Worm (Caenorhabditis elegans) whole organism, L2 larva: ENCODE measurements around the gene fahd-1.

Source experiments
- R02D3.7 ChIP-seq: fragments of 150-350 bp; optimal IDR thresholded peaks from 2 replicates; lab custom pipeline; 2014; ENCODE audit warnings: missing biosample characterization, missing genetic modification characterization
- ama-1 ChIP-seq: fragments of 150-350 bp; optimal IDR thresholded peaks from 2 replicates; lab custom pipeline; 2018; ENCODE audit warnings: inconsistent platforms
- blmp-1 ChIP-seq: sonication (generic microtip); optimal IDR thresholded peaks from 2 replicates; lab custom pipeline; 2017; ENCODE audit warnings: missing genetic modification characterization, mild to moderate bottlenecking, missing compliant biosample characterization, antibody characterized with exemption, moderate library complexity; ENCODE audit not compliant: insufficient read depth
- ceh-82 ChIP-seq: fragments of 150-350 bp; optimal IDR thresholded peaks from 2 replicates; lab custom pipeline; 2014; ENCODE audit warnings: missing biosample characterization, missing genetic modification characterization
- egl-27 ChIP-seq: sonication (generic microtip); optimal IDR thresholded peaks from 3 replicates; lab custom pipeline; 2017; ENCODE audit warnings: missing biosample characterization, missing genetic modification reagents, missing genetic modification characterization
- lsy-2 ChIP-seq, 2 experiments: fragments of 150-350 bp in 1 of 2; sonication (generic microtip) in 1 of 2; optimal IDR thresholded peaks; 2 replicates each; lab custom pipeline; 2014 to 2017; ENCODE audit warnings: missing biosample characterization in 2 of 2, missing genetic modification characterization in 2 of 2
- mdl-1 ChIP-seq, 2 experiments: fragments of 150-350 bp in 1 of 2; sonication (generic microtip) in 1 of 2; optimal IDR thresholded peaks; 2 replicates each; lab custom pipeline; 2017; ENCODE audit warnings: missing biosample characterization in 2 of 2, missing genetic modification characterization in 2 of 2
- nhr-6 ChIP-seq: fragments of 150-350 bp; optimal IDR thresholded peaks from 2 replicates; lab custom pipeline; 2014; ENCODE audit warnings: missing biosample characterization, missing genetic modification characterization
- skn-1 ChIP-seq: sonication (generic microtip); optimal IDR thresholded peaks from 2 replicates; lab custom pipeline; 2017; ENCODE audit warnings: missing biosample characterization, missing genetic modification characterization
- unc-55 ChIP-seq: fragments of 150-350 bp; sonication (generic microtip); optimal IDR thresholded peaks from 3 replicates; lab custom pipeline; 2014; ENCODE audit warnings: missing biosample characterization, missing genetic modification reagents, missing genetic modification characterization
- unc-62 ChIP-seq: fragments of 150-350 bp; optimal IDR thresholded peaks from 2 replicates; lab custom pipeline; 2014; ENCODE audit warnings: missing biosample characterization, missing genetic modification reagents, missing genetic modification characterization

DNA sequence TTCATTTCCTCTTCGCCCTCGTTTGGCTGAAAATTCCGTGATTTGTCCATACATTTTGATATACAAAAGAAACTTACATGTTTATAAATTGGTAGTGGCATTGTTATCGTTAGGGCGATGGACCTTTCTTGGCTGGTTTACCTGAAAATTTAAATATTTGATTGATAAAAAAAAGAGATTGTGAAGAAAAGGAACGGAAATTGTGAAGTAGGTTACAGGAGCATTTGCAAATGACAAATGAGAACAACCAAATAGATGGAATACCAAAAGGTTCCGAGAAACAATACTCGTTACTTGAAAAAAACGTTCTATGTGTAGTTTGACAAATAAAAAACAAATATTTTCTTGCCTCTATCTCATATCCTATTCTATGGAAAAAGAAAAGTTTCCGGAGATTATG lies 48.5 kb upstream of the fahd-1 start, which contains the start of gene ZK652.8:
- no peak for TF ChIP-seq ama-1
- TF ChIP-seq lsy-2 (tag; optimal IDR thresholded peaks at IDR 0.05; lab: Kevin White, UChicago): no peak
- no peak for TF ChIP-seq egl-27 (tag; lab: Kevin White, UChicago)
- TF ChIP-seq skn-1 (tag; lab: Kevin White, UChicago): no peak
- TF ChIP-seq ceh-82 (tag; lab: Kevin White, UChicago): no peak
- no peak for TF ChIP-seq nhr-6 (tag; lab: Kevin White, UChicago)
- TF ChIP-seq unc-62 (GFP tag; lab: Kevin White, UChicago): no peak
- TF ChIP-seq R02D3.7 (tag; lab: Kevin White, UChicago): no peak
- no peak for TF ChIP-seq blmp-1 (tag; lab: Kevin White, UChicago)
- no peak for TF ChIP-seq mdl-1 (tag; optimal IDR thresholded peaks at IDR 0.05; lab: Kevin White, UChicago)
- no peak for TF ChIP-seq unc-55 (GFP tag; lab: Kevin White, UChicago)
